Worm (Caenorhabditis elegans): ENCODE results near the gene lmd-4.

- no peak for TF ChIP-seq sea-1 (GFP tag; conservative IDR thresholded peaks at IDR 0.05)
- TF ChIP-seq hnd-1 (tag; optimal IDR thresholded peaks at IDR 0.05): no peak
- TF ChIP-seq ama-1 (optimal IDR thresholded peaks at IDR 0.05): no peak
- no peak for TF ChIP-seq pes-1 (GFP tag; IDR thresholded peaks at IDR 0.05)
- no peak for TF ChIP-seq flt-1 (GFP tag; IDR thresholded peaks at IDR 0.05)
- no peak for TF ChIP-seq F13C5.2 (tag; optimal IDR thresholded peaks at IDR 0.05)
- no peak for TF ChIP-seq tra-4 (tag; optimal IDR thresholded peaks at IDR 0.05)
- TF ChIP-seq ceh-13 (GFP tag; optimal IDR thresholded peaks at IDR 0.05): no peak
- no peak for TF ChIP-seq hmbx-1 (tag; optimal IDR thresholded peaks at IDR 0.05)
- no peak for TF ChIP-seq aly-1 (tag; optimal IDR thresholded peaks at IDR 0.05)
- TF ChIP-seq tbx-11 (GFP tag; IDR thresholded peaks at IDR 0.05): no peak
These were observed 4.5 kb upstream of the lmd-4 start, which contains the start of gene srx-92 for ce11 chrV:7325285-7325684.
